Fruit fly (Drosophila melanogaster) whole organism, embryonic: ENCODE measurements around the gene Pk34A.

Source experiments
- BtbVII ChIP-seq: fragments of 200-800 bp; sonication (Bioruptor generic); optimal IDR thresholded peaks from 3 replicates; lab custom pipeline; 2017; ENCODE audit warnings: missing biosample characterization, mild to moderate bottlenecking, missing genetic modification characterization
- CG10543 ChIP-seq: fragments of 200-800 bp; sonication (Bioruptor generic); optimal IDR thresholded peaks from 3 replicates; lab custom pipeline; 2017; ENCODE audit warnings: missing biosample characterization, mild to moderate bottlenecking, missing genetic modification characterization, moderate library complexity
- CG11560 ChIP-seq: fragments of 200-800 bp; sonication (Bioruptor generic); IDR thresholded peaks from 3 replicates; pipeline ENCODE4 v1.3.6; 2022; ENCODE audit warnings: missing biosample characterization, missing genetic modification characterization
- CG12219 ChIP-seq: fragments of 200-800 bp; sonication (Bioruptor generic); optimal IDR thresholded peaks from 3 replicates; lab custom pipeline; 2018; ENCODE audit warnings: missing biosample characterization, mild to moderate bottlenecking, missing genetic modification characterization
- CG12659 ChIP-seq: fragments of 200-800 bp; sonication (Bioruptor generic); optimal IDR thresholded peaks from 3 replicates; lab custom pipeline; 2017; ENCODE audit warnings: mild to moderate bottlenecking, missing biosample characterization, missing genetic modification reagents, missing genetic modification characterization
- CG12942 ChIP-seq: fragments of 200-800 bp; sonication (Bioruptor generic); optimal IDR thresholded peaks from 3 replicates; lab custom pipeline; 2016; ENCODE audit warnings: missing biosample characterization, missing genetic modification characterization
- CG13296 ChIP-seq: fragments of 200-800 bp; sonication (Bioruptor generic); optimal IDR thresholded peaks from 3 replicates; lab custom pipeline; 2018; ENCODE audit warnings: missing biosample characterization, mild to moderate bottlenecking, missing genetic modification characterization
- CG13424 ChIP-seq: fragments of 200-800 bp; sonication (Bioruptor generic); optimal IDR thresholded peaks from 2 replicates; lab custom pipeline; 2019; ENCODE audit warnings: missing biosample characterization, mild to moderate bottlenecking, missing genetic modification characterization, moderate library complexity
- CG14050 ChIP-seq: fragments of 200-800 bp; sonication (Bioruptor generic); IDR thresholded peaks from 3 replicates; pipeline ENCODE4 v1.3.6; 2022; ENCODE audit warnings: missing biosample characterization, missing genetic modification characterization
- CG14860 ChIP-seq: fragments of 200-800 bp; sonication (Bioruptor generic); IDR thresholded peaks from 3 replicates; pipeline ENCODE4 v1.3.6; 2022; ENCODE audit warnings: missing biosample characterization, missing genetic modification characterization; ENCODE audit not compliant: partially characterized antibody
- CG16779 ChIP-seq: fragments of 200-800 bp; sonication (Bioruptor generic); IDR thresholded peaks from 2 replicates; pipeline ENCODE4 v1.3.6; 2022; ENCODE audit warnings: missing biosample characterization, missing genetic modification characterization
- CG16815 ChIP-seq: fragments of 200-800 bp; sonication (Bioruptor generic); optimal IDR thresholded peaks from 3 replicates; lab custom pipeline; 2017; ENCODE audit warnings: missing biosample characterization, mild to moderate bottlenecking, missing genetic modification characterization
- CG2116 ChIP-seq: fragments of 200-800 bp; sonication (Bioruptor generic); optimal IDR thresholded peaks from 3 replicates; lab custom pipeline; 2018; ENCODE audit warnings: missing biosample characterization, mild to moderate bottlenecking, missing genetic modification characterization
- CG32532 ChIP-seq: fragments of 200-800 bp; sonication (Bioruptor generic); IDR thresholded peaks from 2 replicates; pipeline ENCODE4 v1.3.6; 2022; ENCODE audit warnings: missing biosample characterization, missing genetic modification characterization
- CG6175 ChIP-seq: fragments of 200-800 bp; sonication (Bioruptor generic); IDR thresholded peaks from 3 replicates; pipeline ENCODE4 v1.3.6; 2022; ENCODE audit warnings: missing biosample characterization, missing genetic modification characterization
- CG6765 ChIP-seq: fragments of 200-800 bp; sonication (Bioruptor generic); optimal IDR thresholded peaks from 3 replicates; lab custom pipeline; 2017; ENCODE audit warnings: missing biosample characterization, mild to moderate bottlenecking, missing genetic modification characterization
- CG6813 ChIP-seq: fragments of 200-800 bp; sonication (Bioruptor generic); optimal IDR thresholded peaks from 2 replicates; lab custom pipeline; 2017; ENCODE audit warnings: missing biosample characterization, missing genetic modification characterization, mild to moderate bottlenecking, moderate library complexity, missing genetic modification reagents
- CG6854 ChIP-seq: fragments of 200-800 bp; sonication (Bioruptor generic); optimal IDR thresholded peaks from 3 replicates; lab custom pipeline; 2017; ENCODE audit warnings: missing biosample characterization, mild to moderate bottlenecking, missing genetic modification characterization
- CG7556 ChIP-seq: fragments of 200-800 bp; sonication (Bioruptor generic); optimal IDR thresholded peaks from 2 replicates; lab custom pipeline; 2017; ENCODE audit warnings: missing biosample characterization, mild to moderate bottlenecking, missing genetic modification characterization
- CG7928 ChIP-seq: fragments of 200-800 bp; sonication (Bioruptor generic); optimal IDR thresholded peaks from 2 replicates; lab custom pipeline; 2017; ENCODE audit warnings: missing biosample characterization, mild to moderate bottlenecking, missing genetic modification characterization
- Dip3 ChIP-seq: fragments of 200-800 bp; sonication (Bioruptor generic); optimal IDR thresholded peaks from 3 replicates; lab custom pipeline; 2016; ENCODE audit warnings: missing biosample characterization, missing genetic modification characterization
- Elba2 ChIP-seq: fragments of 200-800 bp; sonication (Bioruptor generic); optimal IDR thresholded peaks from 3 replicates; lab custom pipeline; 2016; ENCODE audit warnings: missing biosample characterization, missing genetic modification characterization
- Ets65A ChIP-seq: fragments of 200-800 bp; sonication (Bioruptor generic); peaks from one replicate; lab custom pipeline; 2016; ENCODE audit warnings: missing biosample characterization, missing genetic modification characterization
- Fer1 ChIP-seq: fragments of 200-800 bp; sonication (Bioruptor generic); optimal IDR thresholded peaks from 2 replicates; lab custom pipeline; 2017; ENCODE audit warnings: missing biosample characterization, mild to moderate bottlenecking, missing genetic modification characterization
- Fer3 ChIP-seq: fragments of 200-800 bp; sonication (Bioruptor generic); optimal IDR thresholded peaks from 2 replicates; lab custom pipeline; 2018; ENCODE audit warnings: missing biosample characterization, mild to moderate bottlenecking, missing genetic modification characterization, moderate library complexity
- Gug ChIP-seq: fragments of 200-800 bp; sonication (Bioruptor generic); IDR thresholded peaks from 4 replicates; pipeline ENCODE4 v1.3.6; 2022; ENCODE audit warnings: missing biosample characterization, missing genetic modification characterization
- HHEX ChIP-seq: fragments of 200-800 bp; sonication (Bioruptor generic); optimal IDR thresholded peaks from 3 replicates; lab custom pipeline; 2017; ENCODE audit warnings: missing biosample characterization, mild to moderate bottlenecking, missing genetic modification characterization, missing genetic modification reagents
- MTF-1 ChIP-seq: fragments of 200-800 bp; sonication (Bioruptor generic); optimal IDR thresholded peaks from 2 replicates; lab custom pipeline; 2018; ENCODE audit warnings: missing biosample characterization, mild to moderate bottlenecking, missing genetic modification characterization, borderline replicate concordance
- Med ChIP-seq: fragments of 200-800 bp; sonication (Bioruptor generic); peaks from one replicate; lab custom pipeline; 2016; ENCODE audit warnings: missing biosample characterization, missing genetic modification characterization, mild to moderate bottlenecking, inconsistent platforms, moderate library complexity
- Mes4 ChIP-seq: fragments of 200-800 bp; sonication (Bioruptor generic); optimal IDR thresholded peaks from 2 replicates; lab custom pipeline; 2016; ENCODE audit warnings: missing biosample characterization, missing genetic modification characterization
- NC2α ChIP-seq: fragments of 200-800 bp; sonication (Bioruptor generic); optimal IDR thresholded peaks from 2 replicates; lab custom pipeline; 2016; ENCODE audit warnings: missing biosample characterization, missing genetic modification characterization
- Nf-YC ChIP-seq: fragments of 200-800 bp; optimal IDR thresholded peaks from 3 replicates; lab custom pipeline; 2019; ENCODE audit warnings: missing biosample characterization, mild to moderate bottlenecking, missing genetic modification characterization, moderate library complexity
- NfI ChIP-seq: fragments of 200-800 bp; sonication (Bioruptor generic); optimal IDR thresholded peaks from 3 replicates; lab custom pipeline; 2018; ENCODE audit warnings: missing biosample characterization, mild to moderate bottlenecking, missing genetic modification characterization, moderate library complexity
- Stat92E ChIP-seq, 3 experiments: fragments of >200 bp in 2 of 3; fragments of 200-800 bp in 1 of 3; sonication (Bioruptor generic) in 1 of 3; optimal IDR thresholded peaks; 2 replicates each; lab custom pipeline; 2017 to 2019; ENCODE audit warnings: missing biosample characterization in 3 of 3, missing genetic modification characterization in 3 of 3, mild to moderate bottlenecking in 1 of 3, moderate library complexity in 1 of 3
- amos ChIP-seq: fragments of 200-800 bp; sonication (Bioruptor generic); IDR thresholded peaks from 2 replicates; pipeline ENCODE4 v1.3.6; 2022; ENCODE audit warnings: missing biosample characterization, missing genetic modification characterization; ENCODE audit not compliant: partially characterized antibody
- bsh ChIP-seq, 2 experiments: fragments of 200-800 bp; sonication (Bioruptor generic); optimal IDR thresholded peaks; 2 replicates each; lab custom pipeline; 2017 to 2018; ENCODE audit warnings: mild to moderate bottlenecking in 2 of 2, missing biosample characterization in 2 of 2, missing genetic modification characterization in 2 of 2, moderate library complexity in 1 of 2
- cg ChIP-seq: fragments of 200-800 bp; sonication (Bioruptor generic); optimal IDR thresholded peaks from 3 replicates; lab custom pipeline; 2019; ENCODE audit warnings: missing biosample characterization, mild to moderate bottlenecking, missing genetic modification characterization, moderate library complexity
- croc ChIP-seq: fragments of 200-800 bp; sonication (Bioruptor generic); conservative IDR thresholded peaks from 3 replicates; pipeline ENCODE4 v1.3.6; 2022; ENCODE audit warnings: missing biosample characterization, missing genetic modification characterization
- da ChIP-seq: fragments of 200-800 bp; sonication (Bioruptor generic); optimal IDR thresholded peaks from 2 replicates; lab custom pipeline; 2016; ENCODE audit warnings: missing biosample characterization, missing genetic modification characterization
- fd102C ChIP-seq: fragments of 200-800 bp; sonication (Bioruptor generic); optimal IDR thresholded peaks from 2 replicates; lab custom pipeline; 2018; ENCODE audit warnings: missing biosample characterization, mild to moderate bottlenecking, missing genetic modification characterization, moderate library complexity
- grau ChIP-seq: fragments of 200-800 bp; optimal IDR thresholded peaks from 3 replicates; lab custom pipeline; 2019; ENCODE audit warnings: missing biosample characterization, mild to moderate bottlenecking, missing genetic modification characterization, moderate library complexity
- jumu ChIP-seq: fragments of 200-800 bp; sonication (Bioruptor generic); optimal IDR thresholded peaks from 3 replicates; lab custom pipeline; 2016; ENCODE audit warnings: missing biosample characterization, missing genetic modification characterization
- oc ChIP-seq: fragments of 200-800 bp; sonication (Bioruptor generic); optimal IDR thresholded peaks from 2 replicates; lab custom pipeline; 2018; ENCODE audit warnings: missing biosample characterization, mild to moderate bottlenecking, missing genetic modification characterization, moderate library complexity
- onecut ChIP-seq: fragments of 200-800 bp; sonication (Bioruptor generic); IDR thresholded peaks from 2 replicates; pipeline ENCODE4 v1.3.6; 2022; ENCODE audit warnings: missing biosample characterization, missing genetic modification characterization
- p53 ChIP-seq: fragments of 200-800 bp; sonication (Bioruptor generic); optimal IDR thresholded peaks from 2 replicates; lab custom pipeline; 2016; ENCODE audit warnings: missing biosample characterization, missing genetic modification characterization
- pan ChIP-seq, 4 experiments: fragments of >200 bp in 3 of 4; fragments of 200-800 bp in 1 of 4; sonication (Bioruptor generic) in 1 of 4; optimal IDR thresholded peaks in 3 of 4; IDR thresholded peaks in 1 of 4; 2 replicates each; pipeline versions ENCODE4 v1.3.6 to Lab custom; 2017 to 2022; ENCODE audit warnings: missing biosample characterization in 2 of 4, missing genetic modification characterization in 2 of 4, mixed read lengths in 1 of 4
- stwl ChIP-seq: fragments of 200-800 bp; sonication (Bioruptor generic); optimal IDR thresholded peaks from 3 replicates; lab custom pipeline; 2018; ENCODE audit warnings: missing biosample characterization, mild to moderate bottlenecking, missing genetic modification characterization, moderate library complexity
- tio ChIP-seq: fragments of 200-800 bp; sonication (Bioruptor generic); optimal IDR thresholded peaks from 2 replicates; lab custom pipeline; 2017; ENCODE audit warnings: missing biosample characterization, missing genetic modification characterization, inconsistent platforms
- wek ChIP-seq: fragments of 200-800 bp; sonication (Bioruptor generic); optimal IDR thresholded peaks from 3 replicates; lab custom pipeline; 2018; ENCODE audit warnings: missing biosample characterization, mild to moderate bottlenecking, missing genetic modification characterization, moderate library complexity

The Pk34A gene

dm6 chr2L:13157903-13158302 lies 707 bp upstream of the Pk34A start (continued):
- TF ChIP-seq stwl (tag; lab: Kevin White, UChicago) (peak; percentile 26), cg (peak; percentile 21), CG6854 (GFP tag; lab: Kevin White, UChicago) (peak; percentile 3), p53 (GFP tag; lab: Kevin White, UChicago) (no peak), CG2116 (GFP tag; lab: Kevin White, UChicago) (peak; percentile 14), MTF-1 (GFP tag; lab: Kevin White, UChicago) (peak; percentile 11), CG11560 (no peak), jumu (no peak), NfI (peak; percentile 7), CG12219 (GFP tag; lab: Kevin White, UChicago) (peak; percentile 8), Mes4 (no peak), CG12659 (GFP tag; lab: Kevin White, UChicago) (peak; percentile 1), CG6175 (GFP tag; lab: Robert Waterston, UW) (no peak), CG12942 (GFP tag; lab: Kevin White, UChicago) (no peak), grau (tag; lab: Kevin White, UChicago) (no peak), Nf-YC (tag; lab: Kevin White, UChicago) (peak; percentile 1), pan (optimal IDR thresholded peaks at IDR 0.05; lab: Kevin White, UChicago) (no peak), pan (GFP tag; optimal IDR thresholded peaks at IDR 0.05 in 1 of 2, IDR thresholded peaks at IDR 0.05 in 1 of 2) (peak in 1 of 2 experiments; percentile 15), Dip3 (GFP tag; lab: Kevin White, UChicago) (no peak), CG7556 (GFP tag; lab: Kevin White, UChicago) (no peak), Med (GFP tag; lab: Kevin White, UChicago) (peak; percentile 87), tio (GFP tag; lab: Kevin White, UChicago) (no peak), CG32532 (GFP tag; lab: Robert Waterston, UW) (peak; percentile 33; the same call in 1 of the 2 replicates), CG6813 (GFP tag; lab: Kevin White, UChicago) (peak; percentile 36), croc (GFP tag; lab: Robert Waterston, UW) (no peak), amos (GFP tag; lab: Robert Waterston, UW) (no peak), HHEX (GFP tag; lab: Kevin White, UChicago) (peak; percentile 51), CG13424 (tag; lab: Kevin White, UChicago) (no peak), fd102C (GFP tag; lab: Kevin White, UChicago) (no peak), CG7928 (GFP tag; lab: Kevin White, UChicago) (no peak), oc (tag; lab: Kevin White, UChicago) (no peak), CG16779 (GFP tag; lab: Robert Waterston, UW) (0 out of 2 replicates have a peak, but pooled peaks have one; percentile 31), CG6765 (GFP tag; lab: Kevin White, UChicago) (peak; percentile 51), Fer1 (GFP tag; lab: Kevin White, UChicago) (peak; percentile 38), Ets65A (no peak), NC2α (no peak), Stat92E (GFP tag; optimal IDR thresholded peaks at IDR 0.05; lab: Kevin White, UChicago) (no peak), Fer3 (tag; lab: Kevin White, UChicago) (peak; percentile 39), CG13296 (GFP tag; lab: Kevin White, UChicago) (peak; percentile 67), wek (GFP tag; lab: Kevin White, UChicago) (no peak), CG14860 (GFP tag; lab: Robert Waterston, UW) (no peak), Elba2 (GFP tag; lab: Kevin White, UChicago) (peak; percentile 15), onecut (GFP tag; lab: Robert Waterston, UW) (0 out of 2 replicates have a peak, but pooled peaks have one; percentile 11), bsh (GFP tag; optimal IDR thresholded peaks at IDR 0.05; lab: Kevin White, UChicago) (no peak), BtbVII (GFP tag; lab: Kevin White, UChicago) (peak; percentile 48), CG16815 (GFP tag; lab: Kevin White, UChicago) (no peak), CG14050 (GFP tag; lab: Robert Waterston, UW) (no peak), CG10543 (GFP tag; lab: Kevin White, UChicago) (no peak), Gug (GFP tag; lab: Robert Waterston, UW) (no peak), da (GFP tag; lab: Kevin White, UChicago) (no peak)
